Fruit fly (Drosophila melanogaster) whole organism, prepupa: Measurements from ENCODE around the gene Polr1E.

Experiments used
- Blimp-1 ChIP-seq: fragments of 200-800 bp; sonication (Bioruptor generic); optimal IDR thresholded peaks from 3 replicates; lab custom pipeline; 2017; ENCODE audit warnings: missing biosample characterization, missing genetic modification characterization, mild to moderate bottlenecking, moderate library complexity, missing genetic modification reagents
- CG1621 ChIP-seq: fragments of 200-800 bp; sonication (Bioruptor generic); optimal IDR thresholded peaks from 3 replicates; lab custom pipeline; 2018; ENCODE audit warnings: missing biosample characterization, mild to moderate bottlenecking, missing genetic modification characterization
- CG31627 ChIP-seq: fragments of 200-800 bp; sonication (Bioruptor generic); optimal IDR thresholded peaks from 3 replicates; lab custom pipeline; 2016; ENCODE audit warnings: missing biosample characterization, missing genetic modification characterization
- CG34406 ChIP-seq: fragments of 200-800 bp; sonication (Bioruptor generic); optimal IDR thresholded peaks from 3 replicates; lab custom pipeline; 2016; ENCODE audit warnings: missing biosample characterization, missing genetic modification characterization
- CG3919 ChIP-seq: fragments of 200-800 bp; sonication (Bioruptor generic); optimal IDR thresholded peaks from 3 replicates; lab custom pipeline; 2016; ENCODE audit warnings: missing biosample characterization, missing genetic modification characterization
- CG6163 ChIP-seq: fragments of 200-800 bp; sonication (Bioruptor generic); IDR thresholded peaks from 3 replicates; pipeline ENCODE4 v1.3.6; 2022; ENCODE audit warnings: missing biosample characterization, missing genetic modification characterization
- CG6276 ChIP-seq: fragments of 200-800 bp; sonication (Bioruptor generic); optimal IDR thresholded peaks from 2 replicates; lab custom pipeline; 2017; ENCODE audit warnings: missing biosample characterization, mild to moderate bottlenecking, missing genetic modification characterization
- CG6792 ChIP-seq: fragments of 200-800 bp; sonication (Bioruptor generic); optimal IDR thresholded peaks from 3 replicates; lab custom pipeline; 2016; ENCODE audit warnings: missing biosample characterization, missing genetic modification characterization
- CG6808 ChIP-seq: fragments of 200-800 bp; sonication (Bioruptor generic); optimal IDR thresholded peaks from 3 replicates; lab custom pipeline; 2017; ENCODE audit warnings: missing biosample characterization, missing genetic modification characterization, mild to moderate bottlenecking, moderate library complexity, missing genetic modification reagents
- CG6854 ChIP-seq: fragments of 200-800 bp; sonication (Bioruptor generic); optimal IDR thresholded peaks from 2 replicates; lab custom pipeline; 2017; ENCODE audit warnings: missing biosample characterization, mild to moderate bottlenecking, missing genetic modification characterization
- CG7368 ChIP-seq: fragments of 200-800 bp; sonication (Bioruptor generic); optimal IDR thresholded peaks from 3 replicates; lab custom pipeline; 2016; ENCODE audit warnings: missing biosample characterization, missing genetic modification characterization
- CG8119 ChIP-seq: fragments of 200-800 bp; sonication (Bioruptor generic); IDR thresholded peaks from 3 replicates; pipeline ENCODE4 v1.3.6; 2022; ENCODE audit warnings: missing biosample characterization, missing genetic modification characterization
- CG8632 ChIP-seq: fragments of 200-800 bp; sonication (Bioruptor generic); optimal IDR thresholded peaks from 3 replicates; lab custom pipeline; 2016; ENCODE audit warnings: missing biosample characterization, missing genetic modification characterization
- CG9139 ChIP-seq: fragments of 200-800 bp; sonication (Bioruptor generic); optimal IDR thresholded peaks from 3 replicates; lab custom pipeline; 2017; ENCODE audit warnings: missing biosample characterization, mild to moderate bottlenecking, missing genetic modification characterization
- Ets21C ChIP-seq: fragments of 200-800 bp; sonication (Bioruptor generic); optimal IDR thresholded peaks from 3 replicates; lab custom pipeline; 2016; ENCODE audit warnings: missing biosample characterization, missing genetic modification characterization
- Gug ChIP-seq: fragments of 200-800 bp; sonication (Bioruptor generic); IDR thresholded peaks from 2 replicates; pipeline ENCODE4 v1.3.6; 2022; ENCODE audit warnings: missing biosample characterization, missing genetic modification characterization
- Hr39 ChIP-seq: fragments of 200-800 bp; sonication (Bioruptor generic); optimal IDR thresholded peaks from 2 replicates; lab custom pipeline; 2016; ENCODE audit warnings: missing biosample characterization, missing genetic modification characterization
- Smox ChIP-seq: fragments of 200-800 bp; sonication (Bioruptor generic); optimal IDR thresholded peaks from 3 replicates; lab custom pipeline; 2016; ENCODE audit warnings: missing biosample characterization, missing genetic modification characterization
- Sox14 ChIP-seq: fragments of 200-800 bp; sonication (Bioruptor generic); optimal IDR thresholded peaks from 3 replicates; lab custom pipeline; 2016; ENCODE audit warnings: missing biosample characterization, missing genetic modification characterization
- dac ChIP-seq: fragments of 200-800 bp; sonication (Bioruptor generic); optimal IDR thresholded peaks from 2 replicates; lab custom pipeline; 2017; ENCODE audit warnings: missing biosample characterization, mild to moderate bottlenecking, missing genetic modification characterization
- eg ChIP-seq: fragments of 200-800 bp; sonication (Bioruptor generic); IDR thresholded peaks from 3 replicates; pipeline ENCODE4 v1.3.6; 2022; ENCODE audit warnings: missing biosample characterization, missing genetic modification characterization
- esn ChIP-seq: fragments of 200-800 bp; sonication (Bioruptor generic); optimal IDR thresholded peaks from 2 replicates; lab custom pipeline; 2016; ENCODE audit warnings: missing biosample characterization, mild to moderate bottlenecking, missing genetic modification characterization, moderate library complexity
- fd59A ChIP-seq: fragments of 200-800 bp; sonication (Bioruptor generic); optimal IDR thresholded peaks from 2 replicates; lab custom pipeline; 2017; ENCODE audit warnings: missing biosample characterization, mild to moderate bottlenecking, missing genetic modification characterization, missing genetic modification reagents
- fkh ChIP-seq: fragments of 200-800 bp; sonication (Bioruptor generic); optimal IDR thresholded peaks from 3 replicates; lab custom pipeline; 2017; ENCODE audit warnings: missing biosample characterization, mild to moderate bottlenecking, missing genetic modification characterization, moderate library complexity
- lz ChIP-seq: fragments of 200-800 bp; sonication (Bioruptor generic); optimal IDR thresholded peaks from 3 replicates; lab custom pipeline; 2016; ENCODE audit warnings: missing biosample characterization, missing genetic modification characterization
- net ChIP-seq: fragments of 200-800 bp; sonication (Bioruptor generic); optimal IDR thresholded peaks from 3 replicates; lab custom pipeline; 2016; ENCODE audit warnings: missing biosample characterization, missing genetic modification characterization
- salr ChIP-seq, 2 experiments: fragments of 200-800 bp; sonication (Bioruptor generic); optimal IDR thresholded peaks; 3 replicates each; lab custom pipeline; 2016 to 2018; ENCODE audit warnings: missing biosample characterization in 2 of 2, missing genetic modification characterization in 2 of 2, mild to moderate bottlenecking in 1 of 2
- vri ChIP-seq: fragments of 200-800 bp; sonication (Bioruptor generic); optimal IDR thresholded peaks from 3 replicates; lab custom pipeline; 2016; ENCODE audit warnings: missing biosample characterization, mild to moderate bottlenecking, missing genetic modification characterization

Polr1E gene

dm6 chr3R:18260016-18260415, 41.5 kb downstream of the Polr1E start:
- TF ChIP-seq CG6792 (no peak), CG1621 (tag; lab: Kevin White, UChicago) (no peak), Hr39 (GFP tag; lab: Kevin White, UChicago) (no peak), CG34406 (GFP tag; lab: Kevin White, UChicago) (no peak), lz (GFP tag; lab: Kevin White, UChicago) (no peak), CG6808 (GFP tag; lab: Kevin White, UChicago) (no peak), CG9139 (GFP tag; lab: Kevin White, UChicago) (no peak), Gug (no peak)
- TF ChIP-seq, all 60 proteins: peak for 0

dm6 chr3R:18255281-18255680, 46.2 kb downstream of the Polr1E start, which contains the start of the genes Ada2a, Polr2D, Tgs1 and moi:
Gene Ada2a (minus strand): TSS chr3R:18255487.
Gene Polr2D (minus strand): TSS chr3R:18255487.
Gene Tgs1 (plus strand): TSS chr3R:18255530.
Gene moi (plus strand): TSS chr3R:18255530.
- peak; percentile 82 for TF ChIP-seq CG1621 (tag; lab: Kevin White, UChicago)
- TF ChIP-seq CG6792: no peak

- TF ChIP-seq eg (GFP tag; lab: Robert Waterston, UW) (no peak), Sox14 (GFP tag; lab: Kevin White, UChicago) (peak; percentile 52), salr (GFP tag; optimal IDR thresholded peaks at IDR 0.05; lab: Kevin White, UChicago) (no peak), CG1621 (tag; lab: Kevin White, UChicago) (peak; percentile 49), vri (no peak), esn (GFP tag; lab: Kevin White, UChicago) (peak; percentile 6)
These were observed 49.0 kb downstream of the Polr1E start, which contains the start of gene CG12320 for dm6 chr3R:18252578-18252977. Gene CG12320 (minus strand): TSS chr3R:18252734.

dm6 chr3R:18251876-18252275, 49.7 kb downstream of the Polr1E start:
- TF ChIP-seq dac: no peak
- no peak for TF ChIP-seq CG8632
- no peak for TF ChIP-seq Gug
- no peak for TF ChIP-seq CG6163 (GFP tag; lab: Robert Waterston, UW)
- no peak for TF ChIP-seq fkh
- no peak for TF ChIP-seq Blimp-1 (GFP tag; lab: Kevin White, UChicago)
- TF ChIP-seq CG9139 (GFP tag; lab: Kevin White, UChicago): no peak
- no peak for TF ChIP-seq CG31627 (GFP tag; lab: Kevin White, UChicago)
- TF ChIP-seq net (GFP tag; lab: Kevin White, UChicago): no peak

DNA sequence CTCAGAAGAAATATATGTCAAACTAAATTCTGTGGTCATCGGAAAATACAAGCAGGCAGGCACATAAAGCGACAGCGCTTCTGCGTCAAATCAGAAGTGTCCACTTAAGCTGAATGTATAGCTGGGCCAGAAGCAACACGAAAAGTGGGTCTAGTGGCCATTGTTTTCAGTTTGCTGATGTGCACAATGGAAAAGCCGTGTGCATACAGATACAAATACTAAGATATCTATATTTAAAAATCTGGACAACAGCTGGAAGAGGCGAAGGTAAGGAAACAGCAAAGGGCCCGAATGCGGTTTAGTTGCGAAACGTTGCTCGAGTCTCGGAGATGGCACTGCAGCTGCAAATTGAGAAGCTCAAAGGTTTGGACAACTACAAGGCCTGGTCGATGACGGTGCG, 50.7 kb downstream of the Polr1E start, which contains the start of gene CG18598:
TSS of gene CG18598 (plus strand) at position 301 of the 400 bp plus-strand sequence.
- TF ChIP-seq fd59A (GFP tag; lab: Kevin White, UChicago) (no peak), Sox14 (GFP tag; lab: Kevin White, UChicago) (no peak), CG6276 (GFP tag; lab: Kevin White, UChicago) (no peak), Ets21C (GFP tag; lab: Kevin White, UChicago) (no peak), CG7368 (GFP tag; lab: Kevin White, UChicago) (no peak), CG8119 (GFP tag; lab: Robert Waterston, UW) (no peak), CG3919 (no peak), CG8632 (no peak), CG6854 (no peak), CG6808 (GFP tag; lab: Kevin White, UChicago) (no peak), Smox (no peak)
